Worm (Caenorhabditis elegans): ENCODE measurements around the gene glc-4.
A peak's percentile ranks its signal among the peaks of the same experiment; 100 is the strongest.

glc-4 gene

DNA sequence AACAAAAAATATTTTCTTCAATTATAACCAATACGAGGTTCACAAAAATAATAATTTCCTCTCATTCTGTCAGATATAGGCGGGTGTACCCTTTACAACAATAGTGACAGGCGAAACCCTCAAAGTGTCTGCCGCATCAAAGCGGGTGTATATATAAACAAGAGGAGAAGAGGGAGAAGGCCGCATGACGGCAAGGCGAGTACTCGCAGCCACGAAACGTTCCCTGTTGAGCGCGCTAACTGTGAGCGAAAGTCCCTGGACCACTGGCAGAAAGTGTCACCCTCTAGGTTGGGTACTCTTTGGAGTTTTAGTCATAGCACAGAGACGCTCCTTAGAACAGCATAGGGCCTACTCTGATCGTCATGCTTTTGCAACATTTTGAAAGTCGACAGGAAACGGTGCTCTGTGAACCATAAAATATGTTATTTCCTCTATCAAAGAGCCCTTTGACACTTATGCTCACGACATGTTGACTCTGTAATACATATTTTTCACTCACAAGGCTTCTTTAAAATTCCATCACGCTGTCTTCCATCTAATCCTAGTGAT is 25.4 kb upstream of the glc-4 start, which contains the start of gene pcrg-1 (continued):
- peak; percentile 48; the same call in 1 of the 2 replicates for TF ChIP-seq F33H1.4 (GFP tag; IDR thresholded peaks at IDR 0.05)
- peak; percentile 80 for TF ChIP-seq somi-1 (GFP tag; optimal IDR thresholded peaks at IDR 0.05)
- TF ChIP-seq B0261.1 (tag; optimal IDR thresholded peaks at IDR 0.05), result peak; percentile 73
- no peak for TF ChIP-seq F55B11.4 (tag; optimal IDR thresholded peaks at IDR 0.05; ENCODE audit: borderline replicate concordance, insufficient read depth)
- TF ChIP-seq lsy-27 (tag; optimal IDR thresholded peaks at IDR 0.05; ENCODE audit: borderline replicate concordance, insufficient read depth), result peak; percentile 50
- TF ChIP-seq rec-8 (tag; optimal IDR thresholded peaks at IDR 0.05), result peak in 1 of 2 experiments; percentile 15
- TF ChIP-seq attf-5 (GFP tag; optimal IDR thresholded peaks at IDR 0.05), result peak; percentile 70
- peak; percentile 55 for TF ChIP-seq F57A8.1 (GFP tag; optimal IDR thresholded peaks at IDR 0.05)
- TF ChIP-seq nfyb-1 (GFP tag; IDR thresholded peaks at IDR 0.05), result peak; percentile 84
- TF ChIP-seq ztf-22 (GFP tag; optimal IDR thresholded peaks at IDR 0.05), result peak; percentile 52
- peak; percentile 93 for TF ChIP-seq chd-7 (tag; optimal IDR thresholded peaks at IDR 0.05)
- TF ChIP-seq ceh-27 (GFP tag; optimal IDR thresholded peaks at IDR 0.05), result peak; percentile 89
- TF ChIP-seq repo-1 (tag; optimal IDR thresholded peaks at IDR 0.05), result peak; percentile 87
- peak; percentile 78 for TF ChIP-seq D2030.7 (GFP tag; IDR thresholded peaks at IDR 0.05)
- no peak for TF ChIP-seq unc-130 (GFP tag; optimal IDR thresholded peaks at IDR 0.05)
- TF ChIP-seq hmg-1.2 (GFP tag; IDR thresholded peaks at IDR 0.05), result peak; percentile 92
- TF ChIP-seq nhr-80 (tag; optimal IDR thresholded peaks at IDR 0.05), result peak; percentile 45
- peak; percentile 47; the same call in 1 of the 2 replicates for TF ChIP-seq ztf-6 (GFP tag; IDR thresholded peaks at IDR 0.05)
- 0 out of 2 replicates have a peak, but pooled peaks have one; percentile 7 for TF ChIP-seq ceh-58 (GFP tag; IDR thresholded peaks at IDR 0.05)
- TF ChIP-seq pbrm-1 (GFP tag; IDR thresholded peaks at IDR 0.05), result no peak; the same call in 1 of the 2 replicates
- TF ChIP-seq Y67H2A.10 (GFP tag; conservative IDR thresholded peaks at IDR 0.05), result no peak
- peak; percentile 11 for TF ChIP-seq hlh-12 (tag; optimal IDR thresholded peaks at IDR 0.05)
- TF ChIP-seq aptf-2 (GFP tag; conservative IDR thresholded peaks at IDR 0.05), result 0 out of 2 replicates have a peak, but pooled peaks have one; percentile 30
- peak; percentile 80 for TF ChIP-seq T07F8.4 (tag; optimal IDR thresholded peaks at IDR 0.05)
- TF ChIP-seq sdz-38 (tag; optimal IDR thresholded peaks at IDR 0.05), result peak; percentile 28
- TF ChIP-seq ceh-79 (tag; optimal IDR thresholded peaks at IDR 0.05), result peak; percentile 89
- TF ChIP-seq let-526 (GFP tag; IDR thresholded peaks at IDR 0.05), result peak; percentile 54; the same call in 1 of the 2 replicates
- TF ChIP-seq atf-7 (tag; optimal IDR thresholded peaks at IDR 0.05), result peak; percentile 56
- TF ChIP-seq T26A5.8 (tag; optimal IDR thresholded peaks at IDR 0.05), result peak; percentile 74
- peak; percentile 82 for TF ChIP-seq zim-3 (tag; optimal IDR thresholded peaks at IDR 0.05)
- peak; percentile 90 for TF ChIP-seq snpc-3.4 (tag; optimal IDR thresholded peaks at IDR 0.05)
- peak; percentile 91 for TF ChIP-seq die-1 (tag; optimal IDR thresholded peaks at IDR 0.05)
- peak; percentile 31 for TF ChIP-seq xnd-1 (tag; optimal IDR thresholded peaks at IDR 0.05)
- peak; percentile 76 for TF ChIP-seq lin-54 (GFP tag; optimal IDR thresholded peaks at IDR 0.05)
- peak; percentile 10 for TF ChIP-seq F57C9.4 (tag; optimal IDR thresholded peaks at IDR 0.05)
- no peak for TF ChIP-seq pha-4 (tag; optimal IDR thresholded peaks at IDR 0.05)
- TF ChIP-seq C06A6.2 (GFP tag; conservative IDR thresholded peaks at IDR 0.05), result peak; percentile 69; the same call in 1 of the 2 replicates
- TF ChIP-seq F10E7.11 (tag; optimal IDR thresholded peaks at IDR 0.05), result peak; percentile 4
- peak; percentile 61 for TF ChIP-seq nhr-27 (tag; optimal IDR thresholded peaks at IDR 0.05)
- TF ChIP-seq egl-44 (GFP tag; IDR thresholded peaks at IDR 0.05), result peak; percentile 80; the same call in 1 of the 2 replicates
- TF ChIP-seq nhr-179 (tag; optimal IDR thresholded peaks at IDR 0.05), result no peak
- TF ChIP-seq ekl-4 (GFP tag; IDR thresholded peaks at IDR 0.05), result peak; percentile 83
- peak; percentile 81 for TF ChIP-seq madf-6 (GFP tag; IDR thresholded peaks at IDR 0.05)
- peak; percentile 22; the same call in 1 of the 2 replicates for TF ChIP-seq cebp-1 (GFP tag; IDR thresholded peaks at IDR 0.05)
- no peak for TF ChIP-seq cebp-1 (tag; optimal IDR thresholded peaks at IDR 0.05)
- peak; percentile 80 for TF ChIP-seq ztf-25 (GFP tag; IDR thresholded peaks at IDR 0.05)
- peak; percentile 87 for TF ChIP-seq tbp1 (GFP tag; optimal IDR thresholded peaks at IDR 0.05)

Measured in whole organism, young adult.